Worm (Caenorhabditis elegans) whole organism, L4/young adult: ENCODE measurements around the gene rbm-22.

Source experiments
- dao-5 ChIP-seq: sonication (generic microtip); optimal IDR thresholded peaks from 2 replicates; lab custom pipeline; 2016; ENCODE audit warnings: missing genotype, missing genetic modification characterization, moderate library complexity, missing compliant biosample characterization
- him-1 ChIP-seq: sonication (generic microtip); optimal IDR thresholded peaks from 2 replicates; lab custom pipeline; 2016; ENCODE audit warnings: missing genotype, missing genetic modification reagents, missing genetic modification characterization, missing compliant biosample characterization

DNA sequence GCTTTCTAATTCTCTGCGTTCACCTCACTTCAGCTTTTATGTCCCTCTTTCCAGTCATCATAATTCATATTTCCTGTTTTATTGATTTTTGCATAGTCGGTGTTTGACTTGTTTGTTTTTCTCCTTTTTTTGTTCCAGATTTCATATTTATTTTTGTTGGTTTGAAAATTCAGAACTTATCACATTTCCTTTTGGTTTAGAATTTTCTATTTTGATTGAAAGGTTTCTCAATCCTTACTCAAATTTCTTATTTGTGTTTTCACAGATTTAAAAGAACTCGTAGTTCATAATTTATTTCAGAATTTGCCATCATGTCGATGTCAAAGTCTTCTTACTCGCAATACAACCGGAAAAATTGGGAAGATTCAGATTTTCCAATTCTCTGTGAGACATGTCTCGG, at the start of gene rbm-22:
- no peak for TF ChIP-seq him-1 (tag; lab: Kevin White, UChicago)
- no peak for TF ChIP-seq dao-5 (tag; lab: Kevin White, UChicago)
